Worm (Caenorhabditis elegans) whole organism, late embryonic: ENCODE measurements around the gene ZK1307.3.

Experiments used
- ceh-9 ChIP-seq: sonication (generic microtip); optimal IDR thresholded peaks from 2 replicates; lab custom pipeline; 2016; ENCODE audit warnings: mild to moderate bottlenecking, missing genetic modification characterization, inconsistent platforms, missing compliant biosample characterization
- elt-4 ChIP-seq: sonication (generic microtip); optimal IDR thresholded peaks from 2 replicates; lab custom pipeline; 2016; ENCODE audit warnings: missing genetic modification characterization, missing compliant biosample characterization
- fkh-10 ChIP-seq: fragments of 150-350 bp; optimal IDR thresholded peaks from 2 replicates; lab custom pipeline; 2014; ENCODE audit warnings: missing biosample characterization, missing genetic modification reagents, missing genetic modification characterization
- nfya-1 ChIP-seq: sonication (generic microtip); optimal IDR thresholded peaks from 2 replicates; lab custom pipeline; 2017; ENCODE audit warnings: missing genetic modification characterization, mild to moderate bottlenecking, missing compliant biosample characterization, antibody characterized with exemption, moderate library complexity
- pqm-1 ChIP-seq: sonication (generic microtip); optimal IDR thresholded peaks from 2 replicates; lab custom pipeline; 2016; ENCODE audit warnings: missing genetic modification characterization, missing compliant biosample characterization
- tbx-2 ChIP-seq: sonication (generic microtip); optimal IDR thresholded peaks from 2 replicates; lab custom pipeline; 2016; ENCODE audit warnings: missing genetic modification characterization, missing compliant biosample characterization
- ttx-3 ChIP-seq: sonication (generic microtip); optimal IDR thresholded peaks from 2 replicates; lab custom pipeline; 2016; ENCODE audit warnings: missing genetic modification reagents, missing genetic modification characterization, missing compliant biosample characterization
- unc-55 ChIP-seq: sonication (generic microtip); optimal IDR thresholded peaks from 2 replicates; lab custom pipeline; 2017; ENCODE audit warnings: missing biosample characterization, missing genetic modification reagents, missing genetic modification characterization

ce11 chrII:9691839-9692238 is 39.0 kb upstream of the ZK1307.3 start, which contains the start of gene nlp-11:
- TF ChIP-seq tbx-2 (tag; lab: Kevin White, UChicago) = no peak
- no peak for TF ChIP-seq nfya-1 (tag; lab: Kevin White, UChicago)
- no peak for TF ChIP-seq fkh-10 (GFP tag; lab: Kevin White, UChicago)
- TF ChIP-seq unc-55 (GFP tag; lab: Kevin White, UChicago) = no peak
- TF ChIP-seq elt-4 (tag; lab: Kevin White, UChicago) = no peak
- TF ChIP-seq ttx-3 (tag; lab: Kevin White, UChicago) = no peak
- no peak for TF ChIP-seq pqm-1 (tag; lab: Kevin White, UChicago)
- TF ChIP-seq ceh-9 = no peak
